Fruit fly (Drosophila melanogaster) whole organism: ENCODE data around the gene mRpS33.

Source experiments
- CG8478 ChIP-seq: fragments of >200 bp; optimal IDR thresholded peaks from 2 replicates; lab custom pipeline; 2018; ENCODE audit warnings: inconsistent platforms
- Dll ChIP-seq: fragments of >200 bp; optimal IDR thresholded peaks from 2 replicates; lab custom pipeline; 2017
- psq ChIP-seq: fragments of >200 bp; optimal IDR thresholded peaks from 2 replicates; lab custom pipeline; 2017
- usp ChIP-seq: fragments of >200 bp; optimal IDR thresholded peaks from 2 replicates; lab custom pipeline; 2017; ENCODE audit warnings: missing biosample characterization, missing genetic modification characterization, mixed read lengths

- no peak for TF ChIP-seq psq
- TF ChIP-seq Dll: no peak
- TF ChIP-seq usp (GFP tag; lab: Kevin White, UChicago): no peak
- TF ChIP-seq CG8478: no peak
Observed at dm6 chr3R:16449187-16449973, 13.0 kb upstream of the mRpS33 start.
